Worm (Caenorhabditis elegans) whole organism, L4/young adult: ENCODE results near the gene ZK185.3.

Source experiments
- W03F9.2 ChIP-seq: fragments of 150-350 bp; optimal IDR thresholded peaks from 2 replicates; lab custom pipeline; 2014; ENCODE audit warnings: missing biosample characterization, missing genetic modification characterization
- dao-5 ChIP-seq: sonication (generic microtip); optimal IDR thresholded peaks from 2 replicates; lab custom pipeline; 2016; ENCODE audit warnings: missing genotype, missing genetic modification characterization, moderate library complexity, missing compliant biosample characterization
- him-1 ChIP-seq: sonication (generic microtip); optimal IDR thresholded peaks from 2 replicates; lab custom pipeline; 2016; ENCODE audit warnings: missing genotype, missing genetic modification reagents, missing genetic modification characterization, missing compliant biosample characterization

DNA sequence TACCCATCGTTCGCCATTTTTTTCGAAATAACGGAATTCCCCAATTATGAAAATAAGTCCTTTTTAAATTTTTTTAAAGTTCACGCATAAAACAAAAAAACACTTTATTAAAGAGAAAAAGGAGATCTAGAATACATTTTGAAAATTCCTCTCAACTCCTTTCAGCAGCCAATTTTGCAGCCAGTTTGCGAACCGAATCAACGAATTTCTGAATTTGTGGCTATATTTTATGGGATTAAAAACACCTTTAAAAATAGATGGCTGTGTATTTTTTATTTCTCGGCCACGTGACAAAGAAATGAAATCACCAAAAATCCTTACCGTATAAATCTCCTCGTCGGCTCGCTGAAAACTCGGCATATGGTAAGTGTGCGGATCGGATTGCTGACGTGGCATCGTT is 50.2 kb downstream of the ZK185.3 start, which contains the start of gene M01H9.10:
- TF ChIP-seq him-1 (tag; lab: Kevin White, UChicago) (no peak), dao-5 (tag; lab: Kevin White, UChicago) (no peak), W03F9.2 (tag; lab: Kevin White, UChicago) (no peak)
